Fruit fly (Drosophila melanogaster): ENCODE data around the gene CG32236.

dm6 chr3L:4620919-4621318 is 46.3 kb downstream of the CG32236 start, which contains the start of gene CG32246:
- TF ChIP-seq CTCF (optimal IDR thresholded peaks at IDR 0.05) (no peak), CG8478 (optimal IDR thresholded peaks at IDR 0.05) (no peak)
